Worm (Caenorhabditis elegans) whole organism, early embryonic: ENCODE results near the gene tgt-2.

Experiments used
- B0310.2 ChIP-seq: sonication (generic microtip); optimal IDR thresholded peaks from 2 replicates; lab custom pipeline; 2016; ENCODE audit warnings: mild to moderate bottlenecking, missing genetic modification characterization, missing compliant biosample characterization
- F13C5.2 ChIP-seq: sonication (generic microtip); optimal IDR thresholded peaks from 2 replicates; lab custom pipeline; 2017; ENCODE audit warnings: mild to moderate bottlenecking, missing genetic modification characterization, inconsistent platforms, missing compliant biosample characterization
- aly-1 ChIP-seq: sonication (generic microtip); optimal IDR thresholded peaks from 2 replicates; lab custom pipeline; 2016; ENCODE audit warnings: missing genetic modification characterization, missing compliant biosample characterization
- ama-1 ChIP-seq: fragments of 150-350 bp; optimal IDR thresholded peaks from 2 replicates; lab custom pipeline; 2014
- ceh-13 ChIP-seq: fragments of 200-800 bp; sonication (Bioruptor generic); optimal IDR thresholded peaks from 2 replicates; lab custom pipeline; 2018; ENCODE audit warnings: mild to moderate bottlenecking, missing genetic modification characterization, missing compliant biosample characterization
- ceh-36 ChIP-seq: sonication (generic microtip); optimal IDR thresholded peaks from 2 replicates; lab custom pipeline; 2016; ENCODE audit warnings: missing genetic modification characterization, inconsistent platforms, missing compliant biosample characterization
- ets-7 ChIP-seq: sonication (generic microtip); optimal IDR thresholded peaks from 2 replicates; lab custom pipeline; 2016; ENCODE audit warnings: missing genotype, missing genetic modification characterization, missing compliant biosample characterization
- flt-1 ChIP-seq: fragments of 200-800 bp; sonication (Bioruptor generic); IDR thresholded peaks from 2 replicates; pipeline ENCODE4 v1.3.6; 2022; ENCODE audit warnings: missing genetic modification characterization, missing compliant biosample characterization
- hmbx-1 ChIP-seq: sonication (generic microtip); optimal IDR thresholded peaks from 2 replicates; lab custom pipeline; 2016; ENCODE audit warnings: mild to moderate bottlenecking, missing genetic modification characterization, missing compliant biosample characterization
- hmg-4 ChIP-seq: fragments of 200-800 bp; sonication (Bioruptor generic); optimal IDR thresholded peaks from 2 replicates; lab custom pipeline; 2018; ENCODE audit warnings: mild to moderate bottlenecking, missing genetic modification characterization, missing compliant biosample characterization
- hnd-1 ChIP-seq: sonication (generic microtip); optimal IDR thresholded peaks from 2 replicates; lab custom pipeline; 2016; ENCODE audit warnings: missing genetic modification characterization, missing compliant biosample characterization
- pes-1 ChIP-seq: fragments of 200-800 bp; sonication (Bioruptor generic); IDR thresholded peaks from 2 replicates; pipeline ENCODE4 v1.3.6; 2022; ENCODE audit warnings: missing genetic modification reagents, missing genetic modification characterization, missing compliant biosample characterization
- scrt-1 ChIP-seq: fragments of 200-800 bp; sonication (Bioruptor generic); IDR thresholded peaks from 2 replicates; pipeline ENCODE4 v1.3.6; 2022; ENCODE audit warnings: missing genetic modification characterization, missing compliant biosample characterization
- sea-1 ChIP-seq: fragments of 200-800 bp; sonication (Bioruptor generic); conservative IDR thresholded peaks from 2 replicates; pipeline ENCODE4 v1.3.6; 2022; ENCODE audit warnings: missing genetic modification characterization, missing compliant biosample characterization
- tbx-11 ChIP-seq: fragments of 200-800 bp; sonication (Bioruptor generic); IDR thresholded peaks from 2 replicates; pipeline ENCODE4 v1.3.6; 2022; ENCODE audit warnings: missing genetic modification characterization, missing compliant biosample characterization
- tbx-37 ChIP-seq: fragments of 200-800 bp; sonication (Bioruptor generic); conservative IDR thresholded peaks from 2 replicates; pipeline ENCODE4 v1.3.6; 2022; ENCODE audit warnings: missing genetic modification reagents, missing genetic modification characterization, missing compliant biosample characterization
- tra-4 ChIP-seq: sonication (generic microtip); optimal IDR thresholded peaks from 2 replicates; lab custom pipeline; 2017; ENCODE audit warnings: missing genetic modification characterization, missing compliant biosample characterization

Gene tgt-2

ce11 chrV:19047442-19047841 lies 49.3 kb downstream of the tgt-2 start:
- TF ChIP-seq hnd-1 (tag; lab: Kevin White, UChicago) (no peak), tbx-37 (GFP tag; lab: Robert Waterston, UW) (no peak), ama-1 (lab: Kevin White, UChicago) (no peak), ceh-13 (GFP tag; lab: Kevin White, UChicago) (no peak), pes-1 (GFP tag; lab: Robert Waterston, UW) (no peak), sea-1 (GFP tag; lab: Robert Waterston, UW) (no peak), ets-7 (tag; lab: Kevin White, UChicago) (no peak), ceh-36 (no peak), F13C5.2 (tag; lab: Kevin White, UChicago) (no peak), tra-4 (tag; lab: Kevin White, UChicago) (no peak), tbx-11 (GFP tag; lab: Robert Waterston, UW) (no peak), hmbx-1 (tag; lab: Kevin White, UChicago) (no peak), flt-1 (GFP tag; lab: Robert Waterston, UW) (no peak), aly-1 (no peak), B0310.2 (tag; lab: Kevin White, UChicago) (no peak), scrt-1 (no peak), hmg-4 (GFP tag; lab: Kevin White, UChicago) (no peak)

- TF ChIP-seq aly-1: no peak
- TF ChIP-seq pes-1 (GFP tag; lab: Robert Waterston, UW): no peak
- no peak for TF ChIP-seq tbx-11 (GFP tag; lab: Robert Waterston, UW)
- TF ChIP-seq ceh-13 (GFP tag; lab: Kevin White, UChicago): no peak
- no peak for TF ChIP-seq sea-1 (GFP tag; lab: Robert Waterston, UW)
- TF ChIP-seq tra-4 (tag; lab: Kevin White, UChicago): no peak
- TF ChIP-seq hnd-1 (tag; lab: Kevin White, UChicago): no peak
- no peak for TF ChIP-seq ama-1 (lab: Kevin White, UChicago)
- no peak for TF ChIP-seq F13C5.2 (tag; lab: Kevin White, UChicago)
- TF ChIP-seq scrt-1: no peak
- no peak for TF ChIP-seq hmg-4 (GFP tag; lab: Kevin White, UChicago)
- TF ChIP-seq B0310.2 (tag; lab: Kevin White, UChicago): no peak
- no peak for TF ChIP-seq ceh-36
- no peak for TF ChIP-seq tbx-37 (GFP tag; lab: Robert Waterston, UW)
- TF ChIP-seq flt-1 (GFP tag; lab: Robert Waterston, UW): no peak
- TF ChIP-seq hmbx-1 (tag; lab: Kevin White, UChicago): no peak
Measured at ce11 chrV:19049140-19050092, 51.3 kb downstream of the tgt-2 start.

ce11 chrV:19050438-19050837 lies 52.3 kb downstream of the tgt-2 start, which contains the start of gene asp-1:
Gene asp-1, minus strand, starts transcription at chrV:19050752.
- TF ChIP-seq sea-1 (GFP tag; lab: Robert Waterston, UW) (no peak), hnd-1 (tag; lab: Kevin White, UChicago) (no peak), tbx-11 (GFP tag; lab: Robert Waterston, UW) (no peak), flt-1 (GFP tag; lab: Robert Waterston, UW) (no peak), ceh-36 (no peak), aly-1 (no peak), scrt-1 (no peak), ceh-13 (GFP tag; lab: Kevin White, UChicago) (no peak), tra-4 (tag; lab: Kevin White, UChicago) (no peak), hmg-4 (GFP tag; lab: Kevin White, UChicago) (no peak), tbx-37 (GFP tag; lab: Robert Waterston, UW) (no peak), hmbx-1 (tag; lab: Kevin White, UChicago) (no peak), F13C5.2 (tag; lab: Kevin White, UChicago) (no peak), pes-1 (GFP tag; lab: Robert Waterston, UW) (no peak), ets-7 (tag; lab: Kevin White, UChicago) (no peak), ama-1 (lab: Kevin White, UChicago) (no peak)
